Worm (Caenorhabditis elegans): Measurements from ENCODE around the gene Y73C8C.8.

Y73C8C.8 gene

ce11 chrV:3119185-3119584 lies 5.5 kb upstream of the Y73C8C.8 start:
- TF ChIP-seq madf-10 (tag; optimal IDR thresholded peaks at IDR 0.05): no peak
- 0 out of 2 replicates have a peak, but pooled peaks have one; percentile 34 for TF ChIP-seq dox-1 (GFP tag; IDR thresholded peaks at IDR 0.05)
- TF ChIP-seq mel-28 (tag; optimal IDR thresholded peaks at IDR 0.05; ENCODE audit: borderline replicate concordance): no peak
- TF ChIP-seq nhr-80 (tag; optimal IDR thresholded peaks at IDR 0.05): peak; percentile 50

- TF ChIP-seq aptf-3 (GFP tag; IDR thresholded peaks at IDR 0.05) (no peak), nhr-80 (tag; optimal IDR thresholded peaks at IDR 0.05) (peak; percentile 33)
These were observed 4.5 kb upstream of the Y73C8C.8 start, which contains the start of gene clec-210 for ce11 chrV:3118167-3118566. Gene clec-210 (plus strand): TSS chrV:3118377.

- TF ChIP-seq nhr-120 (GFP tag; IDR thresholded peaks at IDR 0.05) (no peak), nfyb-1 (GFP tag; IDR thresholded peaks at IDR 0.05) (no peak)
These were observed 1.3 kb upstream of the Y73C8C.8 start, which contains the start of gene Y73C8C.3 for ce11 chrV:3114973-3115372. Gene Y73C8C.3 (plus strand): TSS chrV:3115273.

- TF ChIP-seq ets-4 (GFP tag; optimal IDR thresholded peaks at IDR 0.05): no peak
These were observed 1.5 kb downstream of the Y73C8C.8 start for ce11 chrV:3112198-3112597.

ce11 chrV:3107450-3107849 lies 6.2 kb downstream of the Y73C8C.8 start, which contains the start of gene str-68:
Gene str-68 (minus strand): TSS chrV:3107550.
- TF ChIP-seq cebp-1 (GFP tag; IDR thresholded peaks at IDR 0.05) (no peak), cebp-1 (tag; optimal IDR thresholded peaks at IDR 0.05) (no peak), Y79H2A.3 (GFP tag; conservative IDR thresholded peaks at IDR 0.05) (no peak), bed-1 (GFP tag; IDR thresholded peaks at IDR 0.05) (no peak), F57A8.1 (GFP tag; optimal IDR thresholded peaks at IDR 0.05) (no peak), snpc-3.4 (tag; optimal IDR thresholded peaks at IDR 0.05) (no peak), tbx-9 (tag; optimal IDR thresholded peaks at IDR 0.05; ENCODE audit: borderline replicate concordance) (no peak), ceh-27 (GFP tag; optimal IDR thresholded peaks at IDR 0.05) (no peak), F33H1.4 (GFP tag; IDR thresholded peaks at IDR 0.05) (no peak), somi-1 (GFP tag; optimal IDR thresholded peaks at IDR 0.05) (no peak), nfyb-1 (GFP tag; IDR thresholded peaks at IDR 0.05) (no peak), zim-3 (tag; optimal IDR thresholded peaks at IDR 0.05) (no peak)

- TF ChIP-seq snpc-4 (GFP tag; optimal IDR thresholded peaks at IDR 0.05) (peak; percentile 21), snpc-4 (tag; optimal IDR thresholded peaks at IDR 0.05) (peak in 1 of 4 experiments; percentile 91), sptf-2 (GFP tag; optimal IDR thresholded peaks at IDR 0.05) (no peak), pha-4 (tag; optimal IDR thresholded peaks at IDR 0.05) (no peak), F57A8.1 (GFP tag; optimal IDR thresholded peaks at IDR 0.05) (no peak), egl-18 (GFP tag; IDR thresholded peaks at IDR 0.05) (0 out of 2 replicates have a peak, but pooled peaks have one; percentile 14), ZK185.1 (tag; optimal IDR thresholded peaks at IDR 0.05; ENCODE audit: poor library complexity, severe bottlenecking) (no peak), tbp1 (GFP tag; optimal IDR thresholded peaks at IDR 0.05) (no peak), pbrm-1 (GFP tag; IDR thresholded peaks at IDR 0.05) (no peak), athp-1 (tag; optimal IDR thresholded peaks at IDR 0.05) (no peak), madf-3 (GFP tag; IDR thresholded peaks at IDR 0.05) (no peak), ekl-4 (GFP tag; IDR thresholded peaks at IDR 0.05) (no peak), let-607 (tag; optimal IDR thresholded peaks at IDR 0.05) (no peak), madf-6 (GFP tag; IDR thresholded peaks at IDR 0.05) (no peak), snpc-1.1 (tag; optimal IDR thresholded peaks at IDR 0.05; ENCODE audit: insufficient read depth) (peak; percentile 63)
These were observed 6.9 kb downstream of the Y73C8C.8 start for ce11 chrV:3106785-3107184.

All from whole organism, young adult.